Fruit fly (Drosophila melanogaster) whole organism, adult: ENCODE measurements around the gene CG10347.
A peak's percentile ranks its signal among the peaks of the same experiment; 100 is the strongest.

ENCODE experiments used
- CG11617 ChIP-seq: fragments of 200-800 bp; sonication (Bioruptor generic); optimal IDR thresholded peaks from 2 replicates; lab custom pipeline; 2017; ENCODE audit warnings: mild to moderate bottlenecking, missing biosample characterization, missing genetic modification reagents, missing genetic modification characterization
- CG14711 ChIP-seq: fragments of 200-800 bp; sonication (Bioruptor generic); optimal IDR thresholded peaks from 2 replicates; lab custom pipeline; 2018; ENCODE audit warnings: missing biosample characterization, mild to moderate bottlenecking, missing genetic modification characterization, moderate library complexity
- CG1620 ChIP-seq: fragments of 200-800 bp; sonication (Bioruptor generic); optimal IDR thresholded peaks from 2 replicates; lab custom pipeline; 2016; ENCODE audit warnings: missing biosample characterization, missing genetic modification characterization
- CG5204 ChIP-seq: fragments of 200-800 bp; sonication (Bioruptor generic); optimal IDR thresholded peaks from 2 replicates; lab custom pipeline; 2016; ENCODE audit warnings: missing biosample characterization, missing genetic modification characterization
- CG7101 ChIP-seq: fragments of 200-800 bp; sonication (Bioruptor generic); optimal IDR thresholded peaks from 2 replicates; lab custom pipeline; 2018; ENCODE audit warnings: missing biosample characterization, mild to moderate bottlenecking, missing genetic modification characterization, moderate library complexity
- Clk ChIP-seq: fragments of 200-800 bp; sonication (Bioruptor generic); optimal IDR thresholded peaks from 2 replicates; lab custom pipeline; 2017; ENCODE audit warnings: missing biosample characterization, missing genetic modification characterization
- Crg-1 ChIP-seq: fragments of 200-800 bp; sonication (Bioruptor generic); optimal IDR thresholded peaks from 2 replicates; lab custom pipeline; 2016; ENCODE audit warnings: missing biosample characterization, missing genetic modification characterization
- Hr96 ChIP-seq: fragments of 200-800 bp; sonication (Bioruptor generic); optimal IDR thresholded peaks from 2 replicates; lab custom pipeline; 2016; ENCODE audit warnings: missing biosample characterization, missing genetic modification characterization
- Mnt ChIP-seq: fragments of 200-800 bp; sonication (Bioruptor generic); optimal IDR thresholded peaks from 2 replicates; lab custom pipeline; 2016; ENCODE audit warnings: missing biosample characterization, mild to moderate bottlenecking, missing genetic modification characterization
- cic ChIP-seq: fragments of 200-800 bp; sonication (Bioruptor generic); optimal IDR thresholded peaks from 2 replicates; lab custom pipeline; 2017; ENCODE audit warnings: missing biosample characterization, mild to moderate bottlenecking, missing genetic modification characterization, moderate library complexity
- cnc ChIP-seq, 2 experiments: fragments of >200 bp; optimal IDR thresholded peaks; 2 replicates each; lab custom pipeline; 2017
- kay ChIP-seq: fragments of 200-800 bp; sonication (Bioruptor generic); peaks from one replicate; lab custom pipeline; 2016; ENCODE audit warnings: missing biosample characterization, missing genetic modification characterization, borderline replicate concordance
- pad ChIP-seq: fragments of 200-800 bp; sonication (Bioruptor generic); optimal IDR thresholded peaks from 3 replicates; lab custom pipeline; 2017; ENCODE audit warnings: missing biosample characterization, missing genetic modification characterization, mild to moderate bottlenecking, moderate library complexity, missing genetic modification reagents
- toe ChIP-seq: fragments of 200-800 bp; sonication (Bioruptor generic); optimal IDR thresholded peaks from 2 replicates; lab custom pipeline; 2016; ENCODE audit warnings: missing biosample characterization, missing genetic modification characterization

dm6 chrX:11854758-11855465 lies at the start of gene CG10347, which contains the start of gene ATP7:
- peak; percentile 81 for TF ChIP-seq Mnt (GFP tag; lab: Kevin White, UChicago)
- TF ChIP-seq CG14711 (tag; lab: Kevin White, UChicago): peak; percentile 43
- TF ChIP-seq cnc (optimal IDR thresholded peaks at IDR 0.05; lab: Kevin White, UChicago): peak in 1 of 2 experiments; percentile 44
- TF ChIP-seq CG11617: peak; percentile 61
- no peak for TF ChIP-seq CG5204 (GFP tag; lab: Kevin White, UChicago)
- no peak for TF ChIP-seq Clk (GFP tag; lab: Kevin White, UChicago)
- peak; percentile 55 for TF ChIP-seq CG1620 (GFP tag; lab: Kevin White, UChicago)
- peak; percentile 35 for TF ChIP-seq pad (GFP tag; lab: Kevin White, UChicago)
- TF ChIP-seq CG7101 (tag; lab: Kevin White, UChicago): peak; percentile 41
- TF ChIP-seq toe (GFP tag; lab: Kevin White, UChicago): peak; percentile 47
- TF ChIP-seq Crg-1 (GFP tag; lab: Kevin White, UChicago): peak; percentile 27
- TF ChIP-seq Hr96 (GFP tag; lab: Kevin White, UChicago): no peak
- TF ChIP-seq cic (GFP tag; lab: Kevin White, UChicago): no peak
- no peak for TF ChIP-seq kay (GFP tag; lab: Kevin White, UChicago)
